Worm (Caenorhabditis elegans) whole organism, L4 larva: ENCODE measurements around the gene riok-3.

Source experiments
- D1046.2 ChIP-seq: fragments of 200-800 bp; sonication (Bioruptor generic); IDR thresholded peaks from 2 replicates; pipeline ENCODE4 v1.3.6; 2022; ENCODE audit warnings: missing genetic modification characterization, missing compliant biosample characterization
- R02D3.7 ChIP-seq: fragments of 150-350 bp; sonication (generic microtip); optimal IDR thresholded peaks from 3 replicates; lab custom pipeline; 2014; ENCODE audit warnings: missing biosample characterization, missing genetic modification characterization
- T26A8.4 ChIP-seq: fragments of 200-800 bp; sonication (Bioruptor generic); IDR thresholded peaks from 2 replicates; pipeline ENCODE4 v1.3.6; 2022; ENCODE audit warnings: missing genetic modification characterization, missing compliant biosample characterization
- Y48G9A.11 ChIP-seq: fragments of 200-800 bp; sonication (Bioruptor generic); IDR thresholded peaks from 2 replicates; pipeline ENCODE4 v1.3.6; 2022; ENCODE audit warnings: missing genetic modification reagents, missing genetic modification characterization, missing compliant biosample characterization
- Y5F2A.4 ChIP-seq: fragments of 200-800 bp; sonication (Bioruptor generic); optimal IDR thresholded peaks from 2 replicates; lab custom pipeline; 2018; ENCODE audit warnings: mild to moderate bottlenecking, missing genetic modification characterization, missing compliant biosample characterization
- Y75B8A.6 ChIP-seq: fragments of 200-800 bp; sonication (Bioruptor generic); IDR thresholded peaks from 2 replicates; pipeline ENCODE4 v1.3.6; 2022; ENCODE audit warnings: missing genetic modification reagents, missing genetic modification characterization, missing compliant biosample characterization
- aha-1 ChIP-seq: fragments of 150-350 bp; peaks from one replicate; lab custom pipeline; 2014; ENCODE audit warnings: missing biosample characterization, missing genetic modification characterization
- aly-2 ChIP-seq: sonication (generic microtip); optimal IDR thresholded peaks from 2 replicates; lab custom pipeline; 2018; ENCODE audit warnings: missing biosample characterization, missing genetic modification characterization
- arid-1 ChIP-seq: fragments of 200-800 bp; sonication (Bioruptor generic); conservative IDR thresholded peaks from 2 replicates; pipeline ENCODE4 v1.3.6; 2022; ENCODE audit warnings: missing genetic modification reagents, missing genetic modification characterization, missing compliant biosample characterization
- attf-4 ChIP-seq: sonication (generic microtip); optimal IDR thresholded peaks from 3 replicates; lab custom pipeline; 2017; ENCODE audit warnings: missing biosample characterization, missing genetic modification characterization
- ceh-62 ChIP-seq: sonication (generic microtip); optimal IDR thresholded peaks from 2 replicates; lab custom pipeline; 2017; ENCODE audit warnings: missing biosample characterization, missing genetic modification characterization
- ceh-82 ChIP-seq: sonication (generic microtip); optimal IDR thresholded peaks from 2 replicates; lab custom pipeline; 2017; ENCODE audit warnings: missing biosample characterization, missing genetic modification characterization
- ces-1 ChIP-seq: fragments of 150-350 bp; sonication (generic microtip); optimal IDR thresholded peaks from 4 replicates; lab custom pipeline; 2014; ENCODE audit warnings: missing biosample characterization, missing genetic modification reagents, missing genetic modification characterization
- cey-2 ChIP-seq: sonication (generic microtip); optimal IDR thresholded peaks from 3 replicates; lab custom pipeline; 2017; ENCODE audit warnings: missing genetic modification characterization, mild to moderate bottlenecking, missing compliant biosample characterization, antibody characterized with exemption, borderline replicate concordance; ENCODE audit not compliant: insufficient read depth
- ctbp-1 ChIP-seq: fragments of 200-800 bp; sonication (Bioruptor generic); IDR thresholded peaks from 2 replicates; pipeline ENCODE4 v1.3.6; 2022; ENCODE audit warnings: missing genetic modification reagents, missing genetic modification characterization, missing compliant biosample characterization
- daf-12 ChIP-seq: fragments of 150-350 bp; optimal IDR thresholded peaks from 2 replicates; lab custom pipeline; 2014; ENCODE audit warnings: missing biosample characterization, missing genetic modification reagents, missing genetic modification characterization
- dmd-6 ChIP-seq: fragments of 200-800 bp; sonication (Bioruptor generic); IDR thresholded peaks from 2 replicates; pipeline ENCODE4 v1.3.6; 2022; ENCODE audit warnings: missing genetic modification reagents, missing genetic modification characterization, missing compliant biosample characterization
- dpl-1 ChIP-seq: fragments of 150-350 bp; optimal IDR thresholded peaks from 2 replicates; lab custom pipeline; 2014; ENCODE audit warnings: missing biosample characterization, missing genetic modification reagents, missing genetic modification characterization
- duxl-1 ChIP-seq: sonication (generic microtip); optimal IDR thresholded peaks from 2 replicates; lab custom pipeline; 2016; ENCODE audit warnings: mild to moderate bottlenecking, missing genetic modification characterization, moderate library complexity, missing compliant biosample characterization; ENCODE audit not compliant: poor library complexity
- fkh-10 ChIP-seq: fragments of 150-350 bp; optimal IDR thresholded peaks from 2 replicates; lab custom pipeline; 2014; ENCODE audit warnings: missing biosample characterization, missing genetic modification reagents, missing genetic modification characterization
- hlh-11 ChIP-seq: fragments of 200-800 bp; sonication (Bioruptor generic); optimal IDR thresholded peaks from 2 replicates; lab custom pipeline; 2018; ENCODE audit warnings: mild to moderate bottlenecking, missing genetic modification characterization, missing compliant biosample characterization
- hlh-30 ChIP-seq: sonication (generic microtip); optimal IDR thresholded peaks from 2 replicates; lab custom pipeline; 2017; ENCODE audit warnings: antibody characterized with exemption, mild to moderate bottlenecking, missing genetic modification characterization, missing compliant biosample characterization; ENCODE audit not compliant: insufficient read depth
- jun-1 ChIP-seq: fragments of 150-350 bp; optimal IDR thresholded peaks from 2 replicates; lab custom pipeline; 2014; ENCODE audit warnings: missing biosample characterization, missing genetic modification reagents, missing genetic modification characterization
- lin-1 ChIP-seq: fragments of 200-800 bp; sonication (Bioruptor generic); IDR thresholded peaks from 2 replicates; pipeline ENCODE4 v1.3.6; 2022; ENCODE audit warnings: missing genetic modification reagents, missing genetic modification characterization, missing compliant biosample characterization
- lin-38 ChIP-seq: fragments of 200-800 bp; sonication (Bioruptor generic); IDR thresholded peaks from 2 replicates; pipeline ENCODE4 v1.3.6; 2022; ENCODE audit warnings: missing genetic modification reagents, missing genetic modification characterization, missing compliant biosample characterization
- lin-39 ChIP-seq: fragments of 150-350 bp; optimal IDR thresholded peaks from 2 replicates; lab custom pipeline; 2014; ENCODE audit warnings: missing biosample characterization, missing genetic modification reagents, missing genetic modification characterization
- lir-3 ChIP-seq: sonication (generic microtip); optimal IDR thresholded peaks from 2 replicates; lab custom pipeline; 2016; ENCODE audit warnings: mild to moderate bottlenecking, missing genetic modification characterization, missing compliant biosample characterization
- madf-9 ChIP-seq: fragments of 200-800 bp; sonication (Bioruptor generic); conservative IDR thresholded peaks from 2 replicates; pipeline ENCODE4 v1.3.6; 2022; ENCODE audit warnings: missing genetic modification reagents, missing genetic modification characterization, missing compliant biosample characterization
- mdt-29 ChIP-seq: fragments of 200-800 bp; sonication (Bioruptor generic); IDR thresholded peaks from 2 replicates; pipeline ENCODE4 v1.3.6; 2022; ENCODE audit warnings: missing genetic modification reagents, missing genetic modification characterization, missing compliant biosample characterization
- mes-2 ChIP-seq: sonication (generic microtip); optimal IDR thresholded peaks from 2 replicates; lab custom pipeline; 2016; ENCODE audit warnings: missing genotype, mild to moderate bottlenecking, missing genetic modification characterization, missing compliant biosample characterization; ENCODE audit not compliant: poor library complexity, severe bottlenecking
- mxl-2 ChIP-seq: fragments of 200-800 bp; sonication (Bioruptor generic); conservative IDR thresholded peaks from 2 replicates; pipeline ENCODE4 v1.3.6; 2022; ENCODE audit warnings: missing genetic modification reagents, missing genetic modification characterization, missing compliant biosample characterization
- nhr-25 ChIP-seq: sonication (generic microtip); optimal IDR thresholded peaks from 2 replicates; lab custom pipeline; 2017; ENCODE audit warnings: missing genetic modification characterization, mild to moderate bottlenecking, missing compliant biosample characterization, antibody characterized with exemption, moderate library complexity, borderline replicate concordance; ENCODE audit not compliant: insufficient read depth
- tra-1 ChIP-seq: fragments of 200-800 bp; sonication (Bioruptor generic); IDR thresholded peaks from 2 replicates; pipeline ENCODE4 v1.3.6; 2022; ENCODE audit warnings: missing genetic modification reagents, missing genetic modification characterization, missing compliant biosample characterization
- unc-130 ChIP-seq: sonication (generic microtip); optimal IDR thresholded peaks from 2 replicates; lab custom pipeline; 2016; ENCODE audit warnings: missing genetic modification reagents, missing genetic modification characterization, missing compliant biosample characterization
- vab-7 ChIP-seq: fragments of 200-800 bp; sonication (Bioruptor generic); IDR thresholded peaks from 2 replicates; pipeline ENCODE4 v1.3.6; 2022; ENCODE audit warnings: missing genetic modification reagents, missing genetic modification characterization, missing compliant biosample characterization
- zfp-2 ChIP-seq: sonication (generic microtip); optimal IDR thresholded peaks from 2 replicates; lab custom pipeline; 2016; ENCODE audit warnings: mild to moderate bottlenecking, missing genetic modification characterization, missing compliant biosample characterization
- zfp-3 ChIP-seq: fragments of 200-800 bp; sonication (Bioruptor generic); conservative IDR thresholded peaks from 2 replicates; pipeline ENCODE4 v1.3.6; 2022; ENCODE audit warnings: missing genetic modification reagents, missing genetic modification characterization, missing compliant biosample characterization
- zip-11 ChIP-seq: fragments of 200-800 bp; sonication (Bioruptor generic); IDR thresholded peaks from 2 replicates; pipeline ENCODE4 v1.3.6; 2022; ENCODE audit warnings: missing genetic modification characterization, missing compliant biosample characterization
- zip-2 ChIP-seq: fragments of 150-350 bp; optimal IDR thresholded peaks from 2 replicates; lab custom pipeline; 2014; ENCODE audit warnings: missing biosample characterization, missing genetic modification characterization
- ztf-7 ChIP-seq: fragments of 150-350 bp; optimal IDR thresholded peaks from 2 replicates; lab custom pipeline; 2014; ENCODE audit warnings: missing biosample characterization, missing genetic modification characterization

riok-3 gene

DNA sequence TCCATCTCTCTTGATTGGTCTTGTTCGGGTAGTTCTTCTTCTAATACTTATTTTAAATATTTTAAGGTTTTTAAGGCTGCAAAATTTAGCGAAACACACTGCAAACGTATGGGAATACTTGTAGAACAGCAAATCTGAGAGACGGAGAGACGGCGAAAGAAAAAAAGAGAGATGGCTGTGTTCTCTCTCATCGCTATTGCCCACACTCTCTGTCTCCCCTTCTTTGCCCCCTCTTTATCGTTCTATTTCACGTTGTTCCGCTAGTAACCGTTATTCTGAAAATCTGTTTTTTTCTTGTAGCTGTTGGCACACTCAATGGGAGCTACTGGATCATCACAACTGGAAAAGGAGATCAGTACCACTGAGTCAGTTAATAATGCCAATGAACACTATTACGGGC is 28.5 kb downstream of the riok-3 start, which contains the start of gene usp-46 (continued):
- peak; percentile 4 for TF ChIP-seq hlh-11 (tag; lab: Kevin White, UChicago)
- TF ChIP-seq ceh-82 (tag; lab: Kevin White, UChicago) = no peak
- no peak for TF ChIP-seq Y5F2A.4 (GFP tag; lab: Kevin White, UChicago)
- TF ChIP-seq aha-1 = no peak
- TF ChIP-seq attf-4 (tag; lab: Kevin White, UChicago) = no peak
- TF ChIP-seq Y75B8A.6 (GFP tag; lab: Robert Waterston, UW) = no peak
- no peak for TF ChIP-seq madf-9 (GFP tag; lab: Robert Waterston, UW)
- TF ChIP-seq mdt-29 = no peak
- no peak for TF ChIP-seq vab-7
- no peak for TF ChIP-seq zfp-2 (tag; lab: Kevin White, UChicago)
- no peak for TF ChIP-seq lin-1 (GFP tag; lab: Robert Waterston, UW)
- peak; percentile 22 for TF ChIP-seq mes-2 (tag; lab: Kevin White, UChicago)

DNA sequence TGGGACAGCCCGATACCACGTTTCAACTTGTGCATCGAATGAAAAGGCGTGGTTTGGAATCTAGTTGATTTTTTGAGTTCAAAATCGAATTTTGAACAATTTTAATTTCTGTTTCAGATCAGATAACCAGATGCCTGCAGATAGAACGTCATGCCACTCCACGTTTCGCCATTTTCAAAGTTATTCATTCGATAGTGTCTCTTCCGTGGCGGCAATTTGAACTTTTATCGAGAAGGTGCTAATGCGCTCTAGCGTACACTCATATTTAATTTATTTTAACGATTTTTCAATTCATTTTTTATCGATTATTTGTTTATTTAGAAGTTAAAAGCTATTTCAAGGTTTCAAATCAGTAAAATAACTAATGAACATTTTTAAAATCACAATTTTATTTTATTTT is 28.9 kb downstream of the riok-3 start:
- TF ChIP-seq aly-2 (tag; lab: Kevin White, UChicago) = no peak
- no peak for TF ChIP-seq jun-1 (tag; lab: Kevin White, UChicago)
- no peak for TF ChIP-seq zfp-3 (GFP tag; lab: Robert Waterston, UW)
- TF ChIP-seq D1046.2 = no peak
- TF ChIP-seq arid-1 = no peak
- no peak for TF ChIP-seq zip-11 (GFP tag; lab: Robert Waterston, UW)
- TF ChIP-seq tra-1 (GFP tag; lab: Robert Waterston, UW) = no peak
- no peak for TF ChIP-seq cey-2 (tag; lab: Kevin White, UChicago)
- TF ChIP-seq madf-9 (GFP tag; lab: Robert Waterston, UW) = no peak
- no peak for TF ChIP-seq hlh-30 (tag; lab: Kevin White, UChicago)
- TF ChIP-seq ceh-62 (tag; lab: Kevin White, UChicago) = no peak
- no peak for TF ChIP-seq T26A8.4
- TF ChIP-seq nhr-25 (tag; lab: Kevin White, UChicago) = no peak
- no peak for TF ChIP-seq zip-2 (tag; lab: Kevin White, UChicago)
- TF ChIP-seq mxl-2 (GFP tag; lab: Robert Waterston, UW) = no peak
- no peak for TF ChIP-seq lir-3 (tag; lab: Kevin White, UChicago)
- no peak for TF ChIP-seq ctbp-1
- TF ChIP-seq lin-38 (GFP tag; lab: Robert Waterston, UW) = peak; percentile 82
- TF ChIP-seq fkh-10 (GFP tag; lab: Kevin White, UChicago) = no peak
- TF ChIP-seq daf-12 = no peak
- peak; percentile 79 for TF ChIP-seq aha-1
- TF ChIP-seq dpl-1 (GFP tag; lab: Kevin White, UChicago) = peak; percentile 54
- no peak for TF ChIP-seq vab-7
- TF ChIP-seq unc-130 (GFP tag; lab: Kevin White, UChicago) = peak; percentile 38
- TF ChIP-seq ztf-7 (tag; lab: Kevin White, UChicago) = no peak
- no peak for TF ChIP-seq dmd-6 (GFP tag; lab: Robert Waterston, UW)
- TF ChIP-seq R02D3.7 (tag; lab: Kevin White, UChicago) = no peak
- no peak for TF ChIP-seq duxl-1
- no peak for TF ChIP-seq lin-39 (tag; lab: Kevin White, UChicago)
- no peak for TF ChIP-seq Y48G9A.11 (GFP tag; lab: Robert Waterston, UW)
- peak; percentile 73 for TF ChIP-seq mes-2 (tag; lab: Kevin White, UChicago)
- TF ChIP-seq Y5F2A.4 (GFP tag; lab: Kevin White, UChicago) = no peak
- TF ChIP-seq ces-1 = no peak
